Fruit fly (Drosophila melanogaster): ENCODE results near the gene RabX4.
A peak's percentile ranks its signal among the peaks of the same experiment; 100 is the strongest.

The RabX4 gene

DNA sequence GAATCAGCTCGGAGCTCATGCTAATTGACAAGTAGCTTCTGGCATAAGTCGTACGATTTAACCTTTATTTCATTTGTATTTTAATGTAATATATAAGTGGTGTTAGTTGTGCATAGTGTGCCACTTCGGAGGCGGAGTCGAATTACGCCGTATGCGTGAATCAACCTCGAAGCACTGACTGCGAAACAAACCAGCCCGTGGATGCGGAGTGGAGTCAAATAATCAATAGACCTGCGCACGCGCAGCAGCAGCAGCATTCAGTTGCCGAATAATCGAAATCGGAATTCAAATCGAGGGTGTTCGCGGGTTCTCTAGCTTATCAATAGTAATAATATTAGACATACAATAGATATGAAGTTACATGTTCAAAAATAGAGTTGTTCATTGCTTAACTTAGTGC, at the start of gene RabX4:
RabX4 (minus strand) TSS at position 176 of the 400 bp plus-strand sequence.
- no peak for TF ChIP-seq CG17801 (GFP tag; optimal IDR thresholded peaks at IDR 0.05; ENCODE audit: partially characterized antibody)

DNA sequence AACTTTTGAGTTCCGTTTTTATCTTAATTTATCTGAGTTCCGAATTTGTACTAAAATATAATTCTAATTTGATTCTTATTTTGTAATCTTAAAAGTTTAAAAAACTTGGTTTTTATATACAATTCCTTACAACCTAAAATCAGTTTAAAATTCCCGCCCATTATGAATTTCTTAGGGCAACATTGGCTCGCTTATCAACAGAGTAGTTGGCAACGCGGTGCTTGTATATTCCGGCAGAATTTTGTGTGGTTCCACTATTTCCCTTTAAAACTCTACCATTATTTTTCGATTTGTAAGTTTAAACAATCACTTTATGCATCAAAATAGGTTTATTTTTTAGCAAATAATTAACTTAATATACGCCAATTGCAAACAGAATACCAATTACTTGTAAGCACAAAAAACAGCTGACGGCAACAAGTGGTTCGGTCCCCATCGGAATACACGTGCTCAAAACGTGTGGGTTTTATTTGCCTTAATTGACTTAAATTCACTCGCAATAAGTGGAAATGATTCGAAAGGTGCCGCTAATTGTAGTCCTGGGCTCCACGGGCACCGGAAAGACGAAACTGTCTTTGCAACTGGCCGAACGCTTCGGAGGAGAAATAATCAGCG, 48.7 kb upstream of the RabX4 start, which contains the start of the genes CG11089 and CG31381:
CG11089 (plus strand) TSS at position 203 of the 615 bp plus-strand sequence.
CG31381 (plus strand) TSS at position 203 of the 615 bp plus-strand sequence.
- no peak for TF ChIP-seq CG17801 (GFP tag; optimal IDR thresholded peaks at IDR 0.05; ENCODE audit: partially characterized antibody)

DNA sequence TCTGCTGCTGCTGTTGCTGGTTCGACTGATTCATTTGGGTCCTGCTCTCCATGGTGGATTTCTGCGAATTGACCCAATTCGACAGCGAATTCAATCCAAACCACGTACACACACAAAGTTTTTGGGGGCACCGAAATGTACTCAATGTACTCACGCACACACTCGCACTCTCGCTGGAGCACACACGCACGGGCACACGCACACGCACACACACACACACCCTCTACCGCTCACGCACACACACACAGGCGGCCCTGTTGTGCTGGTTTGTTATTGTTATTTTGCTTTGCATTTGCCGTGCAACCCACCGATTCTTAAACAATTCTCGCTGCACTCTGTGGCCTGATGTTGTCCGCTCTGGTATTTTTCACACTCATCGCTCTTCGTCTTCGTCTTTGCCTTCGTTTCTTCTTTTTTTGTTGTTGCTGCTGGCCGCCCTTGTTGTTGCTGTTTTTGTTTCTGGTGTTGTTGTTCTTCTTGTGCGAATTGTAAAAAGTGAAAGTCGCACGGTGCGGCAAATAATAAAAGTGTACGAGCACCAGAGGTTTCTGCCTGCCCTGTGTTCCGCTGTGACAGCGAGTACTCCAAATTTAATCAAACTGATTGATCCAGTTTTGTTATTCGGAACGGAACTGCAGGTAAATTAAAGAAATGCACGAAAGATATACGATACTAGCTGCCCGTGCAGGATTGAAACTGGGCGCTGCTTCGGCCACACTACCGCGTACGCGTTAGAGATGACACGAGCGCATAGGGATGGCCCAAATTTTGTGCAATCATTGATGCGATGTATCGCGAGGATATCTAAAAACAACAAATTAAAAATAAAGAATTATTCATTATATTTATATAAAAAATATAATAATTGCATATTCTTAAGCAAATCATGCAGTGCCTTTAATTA, 48.0 kb upstream of the RabX4 start, which contains the start of gene CG3744:
CG3744 (minus strand) TSS at position 716 of the 904 bp plus-strand sequence.
- TF ChIP-seq CG17801 (GFP tag; optimal IDR thresholded peaks at IDR 0.05; ENCODE audit: partially characterized antibody) = peak; percentile 70

DNA sequence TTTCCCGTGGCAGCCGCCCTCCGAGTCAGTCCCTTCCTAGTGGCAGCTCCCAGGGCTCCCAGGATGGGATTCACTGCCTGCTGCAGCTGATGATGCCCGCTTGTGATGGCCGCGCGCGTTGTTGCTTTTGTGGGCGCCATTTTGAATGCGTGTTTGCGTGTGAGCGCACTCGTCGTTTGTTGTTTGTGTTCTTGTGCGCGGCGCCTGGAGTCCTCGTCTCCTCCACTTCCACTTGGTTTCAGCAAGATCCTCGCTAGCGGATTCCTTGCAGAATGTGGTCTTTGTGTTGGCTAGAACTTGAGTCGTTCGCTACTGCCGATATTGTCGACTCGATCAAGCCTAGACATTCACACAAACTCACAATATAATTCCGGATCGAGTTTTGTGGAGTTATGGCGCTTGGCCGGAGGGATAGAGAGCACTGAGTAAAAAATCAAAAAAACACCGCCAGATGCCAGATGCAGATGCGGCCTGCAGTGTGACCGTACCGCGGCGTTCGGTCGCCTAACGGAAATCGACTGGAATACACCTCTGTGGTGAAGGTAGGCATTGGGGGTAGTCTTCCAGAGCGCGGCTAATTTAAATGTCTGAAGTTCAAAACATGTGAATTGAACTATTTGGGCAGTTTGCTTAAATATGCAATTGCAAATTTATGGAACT, 42.3 kb upstream of the RabX4 start, which contains the start of gene CycB3:
CycB3 (minus strand) TSS at position 428 of the 660 bp plus-strand sequence.
- TF ChIP-seq CG17801 (GFP tag; optimal IDR thresholded peaks at IDR 0.05; ENCODE audit: partially characterized antibody) = peak; percentile 14

DNA sequence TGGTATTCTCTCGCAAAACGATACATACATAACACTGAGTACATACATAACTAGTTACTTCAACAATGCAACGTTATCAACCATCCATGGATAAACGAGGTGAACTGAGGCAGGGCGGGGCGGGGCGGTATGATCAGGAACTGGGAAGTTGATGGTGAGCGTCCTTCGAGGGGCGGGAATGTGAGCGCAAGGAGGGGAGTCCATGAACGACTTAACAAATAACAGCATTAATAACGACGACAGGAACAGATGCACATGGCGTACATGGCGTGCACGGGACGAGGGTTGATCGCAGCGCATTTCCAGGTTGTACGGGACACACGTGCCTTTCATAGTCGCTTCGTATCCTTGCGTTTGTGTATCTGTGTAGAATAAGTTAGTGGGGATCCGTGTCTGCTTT, 39.7 kb upstream of the RabX4 start:
- TF ChIP-seq CG17801 (GFP tag; optimal IDR thresholded peaks at IDR 0.05; ENCODE audit: partially characterized antibody) = no peak

DNA sequence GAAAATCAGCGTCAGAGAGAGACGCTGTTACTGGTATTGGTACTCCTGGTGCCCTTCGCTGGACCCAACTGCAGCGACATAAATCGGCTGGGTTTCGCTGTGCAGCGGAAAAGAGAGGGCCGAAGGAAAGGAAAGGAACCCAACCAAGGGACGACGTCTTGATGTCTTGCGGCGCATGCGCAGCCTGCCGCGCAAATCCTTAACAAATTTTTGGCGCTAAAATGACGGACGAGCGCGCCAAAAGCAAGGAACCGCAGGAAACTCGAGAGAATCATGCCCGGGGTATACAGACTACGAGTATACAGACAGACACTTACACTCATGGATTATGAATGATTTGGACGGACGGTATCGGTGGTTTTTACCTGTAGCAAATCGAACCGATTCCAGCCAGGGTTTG, 38.8 kb upstream of the RabX4 start:
- TF ChIP-seq CG17801 (GFP tag; optimal IDR thresholded peaks at IDR 0.05; ENCODE audit: partially characterized antibody) = no peak

DNA sequence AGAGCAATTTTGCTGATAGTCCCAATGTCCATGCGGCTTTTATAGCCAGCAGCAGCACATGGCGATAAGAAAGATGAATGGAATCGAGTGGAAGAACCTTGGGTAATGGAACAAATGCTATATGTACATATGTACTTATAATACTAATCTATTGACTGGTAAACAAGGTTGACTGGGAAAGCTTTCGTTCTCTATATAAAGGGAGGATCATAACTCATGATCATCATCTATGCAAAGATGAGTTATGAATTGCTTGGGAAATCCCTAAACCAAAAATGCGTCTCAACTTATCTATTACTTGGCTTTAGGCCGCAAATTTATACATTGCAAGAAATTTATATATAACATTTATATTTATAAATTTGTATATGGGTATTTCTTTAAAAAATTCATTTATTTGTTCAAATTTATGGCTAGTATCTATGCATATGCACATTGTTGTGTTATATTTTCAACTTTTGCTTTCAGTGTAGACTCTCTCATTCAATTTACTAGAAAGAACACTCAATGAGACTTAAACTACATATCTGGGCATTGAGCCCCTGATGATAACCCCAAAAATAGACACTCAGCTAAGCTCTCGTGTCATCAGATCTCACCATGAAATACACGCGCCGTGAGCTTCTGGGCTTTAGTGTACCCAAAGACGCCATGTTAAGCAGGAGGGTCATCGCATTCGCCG, 36.7 kb upstream of the RabX4 start, which contains the start of the genes Srg1 and Elal:
Srg1 (minus strand) TSS at position 14 of the 682 bp plus-strand sequence.
Elal (plus strand) TSS at position 632 of the 682 bp plus-strand sequence.
- no peak for TF ChIP-seq CG17801 (GFP tag; optimal IDR thresholded peaks at IDR 0.05; ENCODE audit: partially characterized antibody)

DNA sequence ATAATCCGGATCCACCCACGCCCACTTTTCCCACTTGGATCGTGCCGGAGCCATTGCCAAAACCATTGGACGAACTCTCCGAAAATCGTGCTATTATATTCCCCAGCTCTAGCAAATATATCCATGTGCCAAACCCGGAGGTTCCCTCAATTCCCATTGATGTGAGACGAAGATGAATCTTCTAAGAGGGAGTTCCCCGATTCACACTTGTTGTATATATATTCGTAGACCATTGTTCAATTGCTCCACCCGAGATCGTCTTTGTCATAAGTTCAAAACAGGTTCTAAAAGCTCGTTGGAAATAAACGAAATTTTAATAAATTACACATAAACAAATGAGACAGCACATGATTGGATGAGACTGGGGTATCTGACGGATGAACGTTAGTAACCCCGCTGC, 35.7 kb upstream of the RabX4 start:
- no peak for TF ChIP-seq CG17801 (GFP tag; optimal IDR thresholded peaks at IDR 0.05; ENCODE audit: partially characterized antibody)

DNA sequence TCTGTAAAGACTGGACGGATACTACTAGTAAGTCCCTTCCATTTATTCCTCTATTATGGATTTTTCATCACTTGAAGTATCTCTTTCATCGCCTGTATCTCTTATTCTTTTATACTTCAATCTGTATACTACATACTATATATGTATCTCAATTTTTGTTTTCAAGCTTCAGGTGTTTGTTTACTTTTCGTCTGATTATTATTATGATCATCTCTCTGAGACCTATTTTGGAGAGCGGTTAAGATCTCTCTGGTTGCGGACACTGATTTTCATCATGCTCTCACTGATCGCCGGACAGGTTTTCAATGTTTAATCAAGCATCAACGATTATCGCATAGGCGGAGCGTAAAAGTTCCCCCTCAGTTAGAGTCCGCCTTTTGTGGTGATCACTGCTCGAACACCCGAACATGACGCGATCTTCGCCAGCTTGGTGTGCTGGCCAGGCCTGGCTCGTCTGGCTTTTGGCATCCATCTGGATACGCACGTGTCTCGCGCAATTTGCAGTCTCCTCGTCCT, 34.4 kb upstream of the RabX4 start, which contains the start of gene CG7016:
CG7016 (plus strand) TSS at position 358 of the 516 bp plus-strand sequence.
- no peak for TF ChIP-seq CG17801 (GFP tag; optimal IDR thresholded peaks at IDR 0.05; ENCODE audit: partially characterized antibody)

DNA sequence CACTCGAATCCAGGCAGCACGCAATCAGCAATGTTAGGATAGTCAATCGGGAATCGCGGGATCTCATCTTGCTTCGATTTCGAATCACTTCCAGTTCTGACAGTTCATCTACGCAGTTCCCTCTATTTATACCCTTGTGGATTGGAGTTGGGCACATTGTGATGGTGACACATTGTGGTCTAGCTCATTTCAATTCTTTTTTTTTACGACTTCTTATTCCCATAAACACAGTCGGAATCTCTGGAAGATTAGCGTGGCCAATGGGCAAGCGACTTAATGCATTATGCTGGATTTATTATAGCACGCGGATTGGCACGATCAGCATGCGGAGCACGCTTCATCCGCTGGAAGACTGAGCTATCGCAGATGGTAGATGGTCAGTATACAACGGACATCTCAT, 33.9 kb upstream of the RabX4 start, which contains the start of gene CG13640:
CG13640 (minus strand) TSS at position 101 of the 400 bp plus-strand sequence.
- no peak for TF ChIP-seq CG17801 (GFP tag; optimal IDR thresholded peaks at IDR 0.05; ENCODE audit: partially characterized antibody)

DNA sequence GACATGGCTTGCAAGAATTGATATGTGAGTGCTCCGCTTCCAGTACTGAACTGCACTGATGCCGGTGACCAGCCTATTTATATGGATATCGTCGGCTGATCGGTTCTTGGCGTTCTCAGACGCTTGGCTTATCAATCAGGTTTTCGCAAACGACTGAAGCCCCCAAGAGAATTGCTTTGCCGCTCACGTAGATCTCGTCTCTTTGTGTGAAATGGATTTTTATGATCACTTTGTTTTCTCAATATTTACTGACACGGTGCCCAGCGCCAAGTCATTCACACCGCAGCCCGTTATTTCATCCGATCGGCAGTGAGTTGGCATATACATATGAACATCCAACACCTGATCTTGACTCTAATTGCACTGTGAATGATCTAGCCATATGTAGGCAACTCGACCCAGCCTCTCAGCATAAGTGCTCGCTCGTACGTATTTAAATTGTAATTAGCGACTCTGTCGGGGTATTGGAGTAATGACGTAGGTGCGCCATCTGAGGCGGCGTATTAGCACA, 32.2 kb upstream of the RabX4 start, which contains the start of gene CG13639:
CG13639 (minus strand) TSS at position 51 of the 511 bp plus-strand sequence.
- TF ChIP-seq CG17801 (GFP tag; optimal IDR thresholded peaks at IDR 0.05; ENCODE audit: partially characterized antibody) = no peak

DNA sequence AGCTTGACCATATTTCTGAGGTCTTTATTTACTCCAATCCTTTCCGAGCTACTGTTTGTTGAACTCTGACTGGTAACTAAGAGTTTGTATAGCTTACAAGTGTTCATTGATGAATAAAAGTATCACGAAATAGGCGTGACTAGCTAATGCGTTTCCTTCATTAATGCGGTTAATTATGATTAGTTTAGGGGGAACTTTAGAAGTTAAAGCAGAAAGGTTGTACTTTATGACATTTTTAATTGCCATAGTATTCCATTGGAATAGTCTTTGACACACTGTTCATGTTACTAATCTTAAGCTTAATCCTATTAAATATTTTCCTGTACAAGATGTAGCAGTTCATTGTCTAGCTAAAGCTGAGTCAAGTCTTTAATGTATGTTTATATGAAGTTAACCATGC, 31.5 kb upstream of the RabX4 start, which contains the start of gene ppk22:
ppk22 (minus strand) TSS at position 101 of the 400 bp plus-strand sequence.
- TF ChIP-seq CG17801 (GFP tag; optimal IDR thresholded peaks at IDR 0.05; ENCODE audit: partially characterized antibody) = no peak

DNA sequence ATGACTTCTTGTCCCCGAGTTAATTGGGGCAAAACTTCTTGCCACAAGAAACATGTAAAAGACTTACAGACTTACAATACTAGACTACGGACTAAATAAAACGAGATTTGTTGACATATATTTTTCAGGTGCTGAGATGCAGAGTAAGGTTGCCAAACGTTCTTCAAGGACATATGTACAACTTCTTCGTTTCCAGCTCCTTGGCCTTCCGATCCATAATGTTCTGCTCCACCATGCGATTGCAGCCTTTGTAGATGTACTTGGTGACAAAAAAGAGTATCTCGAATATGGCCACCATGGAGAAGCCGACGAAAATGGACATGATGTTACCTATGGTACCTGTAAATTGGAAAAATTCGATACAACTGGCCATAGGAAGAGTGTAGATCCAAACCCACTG, 29.2 kb upstream of the RabX4 start, which contains the start of gene CAH4:
CAH4 (minus strand) TSS at position 101 of the 400 bp plus-strand sequence.
- TF ChIP-seq CG17801 (GFP tag; optimal IDR thresholded peaks at IDR 0.05; ENCODE audit: partially characterized antibody) = no peak

DNA sequence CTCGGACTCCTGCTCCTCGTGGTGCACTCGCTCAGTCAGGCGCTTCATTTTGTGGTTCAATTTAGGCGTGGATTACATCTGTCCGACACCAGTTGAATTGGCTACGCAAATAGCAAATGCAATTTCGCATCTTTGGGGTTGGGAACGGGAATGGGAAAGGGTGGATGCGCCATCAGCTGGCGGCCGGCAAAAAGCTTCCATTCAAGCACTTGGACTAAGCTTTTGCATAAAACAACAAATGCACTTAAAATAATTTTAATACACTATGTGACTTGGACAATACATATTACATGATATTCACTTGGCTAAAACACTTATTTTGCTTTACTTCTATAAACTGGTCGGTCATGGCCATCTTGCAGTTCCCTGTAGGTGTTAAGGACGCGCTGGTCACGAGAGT, 27.9 kb upstream of the RabX4 start, which contains the start of gene HDAC11:
HDAC11 (minus strand) TSS at position 101 of the 400 bp plus-strand sequence.
- TF ChIP-seq CG17801 (GFP tag; optimal IDR thresholded peaks at IDR 0.05; ENCODE audit: partially characterized antibody) = no peak
